Fruit fly (Drosophila melanogaster) whole organism, embryonic: ENCODE measurements around the gene Pgls.

ENCODE experiments used
- BEAF-32 ChIP-seq: fragments of 200-800 bp; sonication (Bioruptor generic); optimal IDR thresholded peaks from 3 replicates; lab custom pipeline; 2017; ENCODE audit warnings: missing biosample characterization, missing genetic modification characterization, mild to moderate bottlenecking, moderate library complexity, missing genetic modification reagents
- Bdp1 ChIP-seq: fragments of 200-800 bp; sonication (Bioruptor generic); optimal IDR thresholded peaks from 3 replicates; lab custom pipeline; 2016; ENCODE audit warnings: missing biosample characterization, missing genetic modification characterization
- CG10274 ChIP-seq: fragments of 200-800 bp; sonication (Bioruptor generic); optimal IDR thresholded peaks from 3 replicates; lab custom pipeline; 2017; ENCODE audit warnings: missing biosample characterization, mild to moderate bottlenecking, missing genetic modification characterization
- CG12236 ChIP-seq: fragments of 200-800 bp; sonication (Bioruptor generic); optimal IDR thresholded peaks from 2 replicates; lab custom pipeline; 2016; ENCODE audit warnings: missing biosample characterization, missing genetic modification characterization
- CG16813 ChIP-seq: fragments of 200-800 bp; sonication (Bioruptor generic); IDR thresholded peaks from 3 replicates; pipeline ENCODE4 v1.3.6; 2022; ENCODE audit warnings: missing biosample characterization, missing genetic modification characterization; ENCODE audit not compliant: partially characterized antibody
- CG18764 ChIP-seq: fragments of 200-800 bp; sonication (Bioruptor generic); optimal IDR thresholded peaks from 3 replicates; lab custom pipeline; 2016; ENCODE audit warnings: missing biosample characterization, missing genetic modification characterization
- CG31441 ChIP-seq: fragments of 200-800 bp; sonication (Bioruptor generic); IDR thresholded peaks from 2 replicates; pipeline ENCODE4 v1.3.6; 2022; ENCODE audit warnings: missing biosample characterization, missing genetic modification characterization
- CG42726 ChIP-seq: fragments of 200-800 bp; sonication (Bioruptor generic); IDR thresholded peaks from 2 replicates; pipeline ENCODE4 v1.3.6; 2022; ENCODE audit warnings: missing biosample characterization, missing genetic modification characterization; ENCODE audit not compliant: partially characterized antibody
- CG6175 ChIP-seq: fragments of 200-800 bp; sonication (Bioruptor generic); IDR thresholded peaks from 3 replicates; pipeline ENCODE4 v1.3.6; 2022; ENCODE audit warnings: missing biosample characterization, missing genetic modification characterization
- CG7786 ChIP-seq: fragments of 200-800 bp; sonication (Bioruptor generic); optimal IDR thresholded peaks from 2 replicates; lab custom pipeline; 2016; ENCODE audit warnings: missing biosample characterization, missing genetic modification characterization
- CG7987 ChIP-seq: fragments of 200-800 bp; sonication (Bioruptor generic); optimal IDR thresholded peaks from 2 replicates; lab custom pipeline; 2018; ENCODE audit warnings: missing biosample characterization, mild to moderate bottlenecking, missing genetic modification characterization, moderate library complexity
- CG8290 ChIP-seq, 3 experiments: fragments of 200-800 bp; sonication (Bioruptor generic); optimal IDR thresholded peaks; 2 replicates each; lab custom pipeline; 2016 to 2019; ENCODE audit warnings: missing biosample characterization in 3 of 3, missing genetic modification characterization in 3 of 3, mild to moderate bottlenecking in 2 of 3, moderate library complexity in 1 of 3
- CG9876 ChIP-seq: fragments of 200-800 bp; sonication (Bioruptor generic); optimal IDR thresholded peaks from 2 replicates; lab custom pipeline; 2016; ENCODE audit warnings: missing biosample characterization, missing genetic modification characterization
- Dbx ChIP-seq: fragments of 200-800 bp; sonication (Bioruptor generic); IDR thresholded peaks from 3 replicates; pipeline ENCODE4 v1.3.6; 2022; ENCODE audit warnings: missing biosample characterization, missing genetic modification characterization
- Dip3 ChIP-seq: fragments of 200-800 bp; sonication (Bioruptor generic); optimal IDR thresholded peaks from 3 replicates; lab custom pipeline; 2016; ENCODE audit warnings: missing biosample characterization, missing genetic modification characterization
- ERR ChIP-seq: fragments of 200-800 bp; sonication (Bioruptor generic); optimal IDR thresholded peaks from 2 replicates; lab custom pipeline; 2016; ENCODE audit warnings: missing biosample characterization, missing genetic modification characterization
- Fer3 ChIP-seq: fragments of 200-800 bp; sonication (Bioruptor generic); optimal IDR thresholded peaks from 2 replicates; lab custom pipeline; 2018; ENCODE audit warnings: missing biosample characterization, mild to moderate bottlenecking, missing genetic modification characterization, moderate library complexity
- Hr39 ChIP-seq: fragments of >200 bp; optimal IDR thresholded peaks from 2 replicates; lab custom pipeline; 2017
- Meics ChIP-seq: fragments of 200-800 bp; sonication (Bioruptor generic); optimal IDR thresholded peaks from 2 replicates; lab custom pipeline; 2017; ENCODE audit warnings: missing biosample characterization, mild to moderate bottlenecking, missing genetic modification characterization
- PHDP ChIP-seq: fragments of 200-800 bp; sonication (Bioruptor generic); optimal IDR thresholded peaks from 3 replicates; lab custom pipeline; 2018; ENCODE audit warnings: missing biosample characterization, mild to moderate bottlenecking, missing genetic modification characterization, moderate library complexity
- Rx ChIP-seq: fragments of 200-800 bp; sonication (Bioruptor generic); IDR thresholded peaks from 2 replicates; pipeline ENCODE4 v1.3.6; 2022; ENCODE audit warnings: missing biosample characterization, missing genetic modification characterization
- ash1 ChIP-seq: fragments of 200-800 bp; sonication (Bioruptor generic); optimal IDR thresholded peaks from 2 replicates; lab custom pipeline; 2018; ENCODE audit warnings: missing biosample characterization, mild to moderate bottlenecking, missing genetic modification characterization
- cwo ChIP-seq: fragments of 200-800 bp; sonication (Bioruptor generic); optimal IDR thresholded peaks from 3 replicates; lab custom pipeline; 2017; ENCODE audit warnings: missing biosample characterization, missing genetic modification characterization, mild to moderate bottlenecking, moderate library complexity, missing genetic modification reagents
- dan ChIP-seq: fragments of 200-800 bp; sonication (Bioruptor generic); IDR thresholded peaks from 2 replicates; pipeline ENCODE4 v1.3.6; 2022; ENCODE audit warnings: missing biosample characterization, missing genetic modification characterization
- ewg ChIP-seq: fragments of 200-800 bp; sonication (Bioruptor generic); optimal IDR thresholded peaks from 3 replicates; lab custom pipeline; 2017; ENCODE audit warnings: mild to moderate bottlenecking, missing biosample characterization, missing genetic modification reagents, missing genetic modification characterization
- exex ChIP-seq: fragments of 200-800 bp; sonication (Bioruptor generic); optimal IDR thresholded peaks from 4 replicates; lab custom pipeline; 2018; ENCODE audit warnings: missing biosample characterization, mild to moderate bottlenecking, missing genetic modification characterization, moderate library complexity
- grn ChIP-seq: fragments of 200-800 bp; sonication (Bioruptor generic); optimal IDR thresholded peaks from 3 replicates; lab custom pipeline; 2017; ENCODE audit warnings: missing biosample characterization, missing genetic modification characterization
- klu ChIP-seq: fragments of 200-800 bp; sonication (Bioruptor generic); IDR thresholded peaks from 2 replicates; pipeline ENCODE4 v1.3.6; 2022; ENCODE audit warnings: missing biosample characterization, missing genetic modification characterization
- mirr ChIP-seq: fragments of 200-800 bp; sonication (Bioruptor generic); optimal IDR thresholded peaks from 3 replicates; lab custom pipeline; 2018; ENCODE audit warnings: missing biosample characterization, mild to moderate bottlenecking, missing genetic modification characterization
- pzg ChIP-seq: fragments of 200-800 bp; sonication (Bioruptor generic); optimal IDR thresholded peaks from 3 replicates; lab custom pipeline; 2018; ENCODE audit warnings: missing biosample characterization, mild to moderate bottlenecking, missing genetic modification characterization, moderate library complexity
- row ChIP-seq: fragments of 200-800 bp; sonication (Bioruptor generic); IDR thresholded peaks from 3 replicates; pipeline ENCODE4 v1.3.6; 2022; ENCODE audit warnings: missing biosample characterization, missing genetic modification characterization
- sc ChIP-seq, 3 experiments: fragments of >200 bp in 2 of 3; fragments of 200-800 bp in 1 of 3; sonication (Bioruptor generic) in 1 of 3; optimal IDR thresholded peaks; 2 replicates in 2 of 3; 3 replicates in 1 of 3; lab custom pipeline; 2017; ENCODE audit warnings: mild to moderate bottlenecking in 1 of 3, missing biosample characterization in 1 of 3, missing genetic modification characterization in 1 of 3, missing genetic modification reagents in 1 of 3
- sens ChIP-seq: fragments of 200-800 bp; sonication (Bioruptor generic); peaks from one replicate; lab custom pipeline; 2016; ENCODE audit warnings: missing biosample characterization, missing genetic modification characterization
- sug ChIP-seq: fragments of 200-800 bp; optimal IDR thresholded peaks from 2 replicates; lab custom pipeline; 2019; ENCODE audit warnings: missing biosample characterization, mild to moderate bottlenecking, missing genetic modification characterization, moderate library complexity
- zfh2 ChIP-seq: fragments of 200-800 bp; sonication (Bioruptor generic); optimal IDR thresholded peaks from 2 replicates; lab custom pipeline; 2016; ENCODE audit warnings: missing biosample characterization, missing genetic modification characterization

The Pgls gene

dm6 chrX:10882786-10883185, 35.5 kb downstream of the Pgls start (continued):
- TF ChIP-seq CG31441 (GFP tag; lab: Robert Waterston, UW) (no peak), Meics (GFP tag; lab: Kevin White, UChicago) (no peak), Dbx (GFP tag; lab: Robert Waterston, UW) (no peak), Fer3 (no peak), klu (GFP tag; lab: Robert Waterston, UW) (no peak), PHDP (tag; lab: Kevin White, UChicago) (peak; percentile 12), CG42726 (GFP tag; lab: Robert Waterston, UW) (no peak), CG18764 (GFP tag; lab: Kevin White, UChicago) (no peak), Hr39 (no peak)

dm6 chrX:10883740-10884139, 36.5 kb downstream of the Pgls start:
- TF ChIP-seq Dip3 (no peak), zfh2 (GFP tag; lab: Kevin White, UChicago) (no peak), pzg (no peak), CG16813 (GFP tag; lab: Robert Waterston, UW) (no peak)

- TF ChIP-seq Rx (GFP tag; lab: Robert Waterston, UW) (no peak), sens (GFP tag; lab: Kevin White, UChicago) (peak; percentile 37), CG10274 (GFP tag; lab: Kevin White, UChicago) (peak; percentile 94), CG8290 (GFP tag; optimal IDR thresholded peaks at IDR 0.05; lab: Kevin White, UChicago) (no peak), CG8290 (tag; optimal IDR thresholded peaks at IDR 0.05; lab: Kevin White, UChicago) (peak in 1 of 2 experiments; percentile 11), row (GFP tag; lab: Robert Waterston, UW) (peak; percentile 44), dan (GFP tag; lab: Robert Waterston, UW) (no peak), CG7786 (GFP tag; lab: Kevin White, UChicago) (peak; percentile 12)
- TF ChIP-seq, all 482 proteins: peak for 5
Observed at dm6 chrX:10886418-10886817, 39.2 kb downstream of the Pgls start.

- TF ChIP-seq exex (tag; lab: Kevin White, UChicago) (peak; percentile 91), BEAF-32 (GFP tag; lab: Kevin White, UChicago) (no peak), sc (optimal IDR thresholded peaks at IDR 0.05; lab: Kevin White, UChicago) (no peak), sc (GFP tag; optimal IDR thresholded peaks at IDR 0.05; lab: Kevin White, UChicago) (no peak), grn (GFP tag; lab: Kevin White, UChicago) (peak; percentile 74), ERR (GFP tag; lab: Kevin White, UChicago) (no peak), sug (tag; lab: Kevin White, UChicago) (peak; percentile 33), ewg (no peak), CG12236 (GFP tag; lab: Kevin White, UChicago) (no peak), ash1 (GFP tag; lab: Kevin White, UChicago) (no peak), CG7987 (GFP tag; lab: Kevin White, UChicago) (no peak), mirr (GFP tag; lab: Kevin White, UChicago) (peak; percentile 39), CG9876 (GFP tag; lab: Kevin White, UChicago) (no peak), CG6175 (no peak), Bdp1 (GFP tag; lab: Kevin White, UChicago) (no peak), cwo (GFP tag; lab: Kevin White, UChicago) (peak; percentile 15)
Observed at dm6 chrX:10887643-10888042, 40.4 kb downstream of the Pgls start.
